Fruit fly (Drosophila melanogaster) whole organism, adult: ENCODE results near the gene Rh2.
A peak's percentile ranks its signal among the peaks of the same experiment; 100 is the strongest.

Experiments
- CG12768 ChIP-seq: fragments of 200-800 bp; sonication (Bioruptor generic); optimal IDR thresholded peaks from 2 replicates; lab custom pipeline; 2017; ENCODE audit warnings: missing biosample characterization, missing genetic modification characterization, mild to moderate bottlenecking, moderate library complexity, missing genetic modification reagents
- CG14711 ChIP-seq: fragments of 200-800 bp; sonication (Bioruptor generic); optimal IDR thresholded peaks from 2 replicates; lab custom pipeline; 2018; ENCODE audit warnings: missing biosample characterization, mild to moderate bottlenecking, missing genetic modification characterization, moderate library complexity
- CG1620 ChIP-seq: fragments of 200-800 bp; sonication (Bioruptor generic); optimal IDR thresholded peaks from 2 replicates; lab custom pipeline; 2016; ENCODE audit warnings: missing biosample characterization, missing genetic modification characterization
- CG33017 ChIP-seq: fragments of 200-800 bp; sonication (Bioruptor generic); optimal IDR thresholded peaks from 2 replicates; lab custom pipeline; 2018; ENCODE audit warnings: missing biosample characterization, mild to moderate bottlenecking, missing genetic modification characterization, moderate library complexity
- CG5204 ChIP-seq: fragments of 200-800 bp; sonication (Bioruptor generic); optimal IDR thresholded peaks from 2 replicates; lab custom pipeline; 2016; ENCODE audit warnings: missing biosample characterization, missing genetic modification characterization
- CG7045 ChIP-seq: fragments of 200-800 bp; sonication (Bioruptor generic); optimal IDR thresholded peaks from 2 replicates; lab custom pipeline; 2017; ENCODE audit warnings: missing biosample characterization, mild to moderate bottlenecking, missing genetic modification characterization
- CG7101 ChIP-seq: fragments of 200-800 bp; sonication (Bioruptor generic); optimal IDR thresholded peaks from 2 replicates; lab custom pipeline; 2018; ENCODE audit warnings: missing biosample characterization, mild to moderate bottlenecking, missing genetic modification characterization, moderate library complexity
- Clk ChIP-seq: fragments of 200-800 bp; sonication (Bioruptor generic); optimal IDR thresholded peaks from 2 replicates; lab custom pipeline; 2017; ENCODE audit warnings: missing biosample characterization, missing genetic modification characterization
- Crg-1 ChIP-seq: fragments of 200-800 bp; sonication (Bioruptor generic); optimal IDR thresholded peaks from 2 replicates; lab custom pipeline; 2016; ENCODE audit warnings: missing biosample characterization, missing genetic modification characterization
- Hr96 ChIP-seq: fragments of 200-800 bp; sonication (Bioruptor generic); optimal IDR thresholded peaks from 2 replicates; lab custom pipeline; 2016; ENCODE audit warnings: missing biosample characterization, missing genetic modification characterization
- Mnt ChIP-seq: fragments of 200-800 bp; sonication (Bioruptor generic); optimal IDR thresholded peaks from 2 replicates; lab custom pipeline; 2016; ENCODE audit warnings: missing biosample characterization, mild to moderate bottlenecking, missing genetic modification characterization
- bab1 ChIP-seq: fragments of 200-800 bp; sonication (Bioruptor generic); optimal IDR thresholded peaks from 3 replicates; lab custom pipeline; 2019; ENCODE audit warnings: missing biosample characterization, mild to moderate bottlenecking, missing genetic modification characterization, moderate library complexity
- cic ChIP-seq: fragments of 200-800 bp; sonication (Bioruptor generic); optimal IDR thresholded peaks from 2 replicates; lab custom pipeline; 2017; ENCODE audit warnings: missing biosample characterization, mild to moderate bottlenecking, missing genetic modification characterization, moderate library complexity
- cnc ChIP-seq, 2 experiments: fragments of >200 bp; optimal IDR thresholded peaks; 2 replicates each; lab custom pipeline; 2017
- kay ChIP-seq: fragments of 200-800 bp; sonication (Bioruptor generic); peaks from one replicate; lab custom pipeline; 2016; ENCODE audit warnings: missing biosample characterization, missing genetic modification characterization, borderline replicate concordance
- ovo ChIP-seq: fragments of 200-800 bp; sonication (Bioruptor generic); optimal IDR thresholded peaks from 2 replicates; lab custom pipeline; 2016; ENCODE audit warnings: missing biosample characterization, missing genetic modification characterization
- pad ChIP-seq: fragments of 200-800 bp; sonication (Bioruptor generic); optimal IDR thresholded peaks from 3 replicates; lab custom pipeline; 2017; ENCODE audit warnings: missing biosample characterization, missing genetic modification characterization, mild to moderate bottlenecking, moderate library complexity, missing genetic modification reagents
- tj ChIP-seq: fragments of 200-800 bp; sonication (Bioruptor generic); optimal IDR thresholded peaks from 3 replicates; lab custom pipeline; 2017; ENCODE audit warnings: missing biosample characterization, mild to moderate bottlenecking, missing genetic modification characterization, moderate library complexity
- toe ChIP-seq: fragments of 200-800 bp; sonication (Bioruptor generic); optimal IDR thresholded peaks from 2 replicates; lab custom pipeline; 2016; ENCODE audit warnings: missing biosample characterization, missing genetic modification characterization

The Rh2 gene

DNA sequence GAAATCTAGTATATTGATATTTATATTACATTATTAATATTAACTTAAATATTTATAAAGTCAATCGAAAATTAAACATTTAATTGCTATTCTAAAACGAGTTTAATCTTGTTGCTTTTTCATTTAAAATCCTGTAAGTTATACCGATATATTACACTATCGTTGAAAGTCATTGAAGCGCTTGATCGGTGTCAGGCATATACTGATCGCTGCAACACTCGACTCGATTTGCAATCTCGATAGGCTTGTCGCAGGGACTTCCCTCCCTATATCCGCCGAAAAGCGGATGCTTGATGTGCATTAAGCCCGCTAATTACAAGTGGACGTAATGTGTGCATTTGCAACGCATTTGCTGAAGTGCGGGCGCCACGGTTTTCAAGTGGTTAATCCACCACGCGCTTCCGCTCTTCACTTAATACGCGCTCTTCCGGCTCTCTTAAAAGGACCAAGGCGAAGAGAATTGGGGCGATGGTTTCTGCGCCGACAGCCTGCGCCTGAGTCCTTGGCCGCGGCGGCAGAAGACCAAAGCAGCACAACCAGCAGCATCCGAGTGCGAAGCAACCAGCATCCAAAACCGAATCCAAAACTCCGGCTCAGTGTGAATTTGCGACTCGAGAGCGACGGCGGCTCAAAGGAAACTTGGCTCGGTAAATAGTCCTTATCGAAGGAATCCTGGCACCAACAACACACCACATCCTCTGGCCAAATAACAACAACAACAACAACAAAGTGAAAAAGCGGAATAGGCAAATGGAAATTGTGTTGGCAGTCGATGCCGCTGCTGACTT is 29.9 kb downstream of the Rh2 start, which contains the start of gene CG42613:
TSS of gene CG42613 (plus strand) at position 279 of the 788 bp plus-strand sequence.
- TF ChIP-seq Crg-1 (GFP tag; lab: Kevin White, UChicago) = no peak
- peak; percentile 32 for TF ChIP-seq kay (GFP tag; lab: Kevin White, UChicago)
- no peak for TF ChIP-seq CG12768 (GFP tag; lab: Kevin White, UChicago)

DNA sequence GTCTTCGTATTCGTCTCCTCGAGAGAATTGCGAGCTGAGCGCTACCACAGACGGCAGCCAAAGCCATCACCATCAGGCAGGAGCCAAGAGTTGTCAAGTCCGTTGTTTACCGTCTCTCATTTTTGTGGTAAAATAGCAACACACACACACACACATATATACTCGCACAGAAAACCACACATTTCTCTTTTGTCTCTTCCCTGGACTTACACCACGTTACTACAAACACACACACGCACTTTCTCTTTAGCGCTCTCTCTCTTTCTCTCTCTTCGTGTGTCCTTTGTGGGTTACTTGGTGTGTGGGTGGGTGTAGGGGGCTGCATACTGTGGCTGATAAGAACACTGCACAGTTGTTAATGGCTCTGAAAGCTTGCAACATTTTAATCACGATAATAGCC is 32.5 kb downstream of the Rh2 start:
- TF ChIP-seq kay (GFP tag; lab: Kevin White, UChicago) (peak; percentile 50), bab1 (GFP tag; lab: Kevin White, UChicago) (no peak)

DNA sequence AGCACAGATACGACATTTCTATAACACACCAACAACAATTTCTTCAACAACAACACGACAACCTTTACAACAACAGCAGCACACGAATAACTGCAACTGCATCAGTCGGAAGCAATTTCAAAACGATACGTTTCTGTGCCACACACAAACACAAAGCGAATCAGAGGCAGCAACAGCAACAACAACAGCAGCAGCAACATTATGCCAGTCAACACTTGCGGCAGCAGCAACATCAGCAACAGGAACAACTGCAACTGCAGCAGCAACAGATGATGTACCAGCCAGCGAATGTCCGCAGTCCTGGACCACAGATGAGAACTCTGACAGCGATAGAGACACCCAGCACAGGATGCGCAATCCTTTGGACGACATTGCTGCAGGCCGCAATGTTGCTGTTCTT is 48.1 kb downstream of the Rh2 start:
- TF ChIP-seq CG7045 (no peak), CG7101 (tag; lab: Kevin White, UChicago) (no peak), kay (GFP tag; lab: Kevin White, UChicago) (no peak), Clk (GFP tag; lab: Kevin White, UChicago) (no peak), CG14711 (tag; lab: Kevin White, UChicago) (no peak), CG33017 (no peak), cic (GFP tag; lab: Kevin White, UChicago) (no peak), tj (GFP tag; lab: Kevin White, UChicago) (no peak), CG5204 (no peak), Crg-1 (GFP tag; lab: Kevin White, UChicago) (no peak), pad (no peak), Hr96 (GFP tag; lab: Kevin White, UChicago) (no peak), bab1 (GFP tag; lab: Kevin White, UChicago) (no peak), Mnt (GFP tag; lab: Kevin White, UChicago) (no peak), CG12768 (GFP tag; lab: Kevin White, UChicago) (no peak), cnc (optimal IDR thresholded peaks at IDR 0.05; lab: Kevin White, UChicago) (no peak), ovo (GFP tag; lab: Kevin White, UChicago) (no peak), CG1620 (no peak)

DNA sequence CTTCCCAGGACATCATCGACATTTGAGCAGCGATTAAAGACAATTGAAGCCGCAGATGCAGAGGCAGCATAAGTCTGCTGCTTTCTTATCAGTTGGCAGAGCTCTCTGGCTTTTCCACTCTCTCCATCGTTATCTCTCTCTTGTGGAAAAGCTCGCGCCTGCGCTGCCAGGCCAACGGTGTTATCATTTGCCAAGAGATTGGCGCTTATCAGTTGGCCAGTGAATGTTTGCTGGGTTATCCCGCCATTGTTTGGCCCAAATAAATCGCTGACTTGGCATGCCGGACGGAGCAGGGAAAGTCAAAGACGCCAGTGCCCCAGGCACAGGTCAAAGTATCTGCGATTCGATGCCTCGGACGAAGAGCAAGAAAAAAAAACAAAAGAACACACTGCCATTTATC is 49.9 kb downstream of the Rh2 start:
- TF ChIP-seq CG12768 (GFP tag; lab: Kevin White, UChicago) (no peak), kay (GFP tag; lab: Kevin White, UChicago) (no peak), CG5204 (no peak), tj (GFP tag; lab: Kevin White, UChicago) (no peak), Hr96 (GFP tag; lab: Kevin White, UChicago) (no peak), CG7045 (no peak), CG1620 (no peak), CG33017 (no peak), cnc (optimal IDR thresholded peaks at IDR 0.05; lab: Kevin White, UChicago) (no peak)

DNA sequence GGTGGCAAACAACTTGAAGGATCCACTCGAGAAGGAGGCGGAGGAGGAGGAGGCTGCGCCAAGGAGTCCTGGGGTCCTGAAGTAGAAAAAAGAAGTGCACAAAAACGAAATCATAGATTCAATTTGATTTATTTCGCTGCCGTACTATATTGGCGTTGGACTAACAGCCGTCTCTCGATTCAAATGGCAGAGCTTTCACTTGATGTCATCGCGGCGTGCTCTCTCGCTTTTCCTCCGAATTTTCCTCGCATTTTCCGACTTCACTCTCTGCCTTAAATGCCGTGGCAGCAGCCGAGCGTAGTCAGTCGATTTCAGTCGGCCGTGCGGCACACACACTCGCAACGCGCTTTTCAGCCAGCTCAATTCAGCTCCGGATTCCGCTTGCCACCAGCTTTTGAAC is 50.7 kb downstream of the Rh2 start, which contains the start of gene CG43732:
TSS of gene CG43732 (plus strand) at position 301 of the 400 bp plus-strand sequence.
- TF ChIP-seq CG14711 (tag; lab: Kevin White, UChicago) = no peak
- no peak for TF ChIP-seq ovo (GFP tag; lab: Kevin White, UChicago)
- TF ChIP-seq tj (GFP tag; lab: Kevin White, UChicago) = no peak
- no peak for TF ChIP-seq Clk (GFP tag; lab: Kevin White, UChicago)
- no peak for TF ChIP-seq Hr96 (GFP tag; lab: Kevin White, UChicago)
- TF ChIP-seq bab1 (GFP tag; lab: Kevin White, UChicago) = no peak
- TF ChIP-seq cic (GFP tag; lab: Kevin White, UChicago) = no peak
- no peak for TF ChIP-seq toe (GFP tag; lab: Kevin White, UChicago)
- no peak for TF ChIP-seq CG7101 (tag; lab: Kevin White, UChicago)
- no peak for TF ChIP-seq Crg-1 (GFP tag; lab: Kevin White, UChicago)
- no peak for TF ChIP-seq CG1620
- no peak for TF ChIP-seq cnc (optimal IDR thresholded peaks at IDR 0.05; lab: Kevin White, UChicago)
- no peak for TF ChIP-seq kay (GFP tag; lab: Kevin White, UChicago)
- no peak for TF ChIP-seq pad
- TF ChIP-seq CG5204 = no peak
